Worm (Caenorhabditis elegans): Measurements from ENCODE around the gene T27A8.7.

DNA sequence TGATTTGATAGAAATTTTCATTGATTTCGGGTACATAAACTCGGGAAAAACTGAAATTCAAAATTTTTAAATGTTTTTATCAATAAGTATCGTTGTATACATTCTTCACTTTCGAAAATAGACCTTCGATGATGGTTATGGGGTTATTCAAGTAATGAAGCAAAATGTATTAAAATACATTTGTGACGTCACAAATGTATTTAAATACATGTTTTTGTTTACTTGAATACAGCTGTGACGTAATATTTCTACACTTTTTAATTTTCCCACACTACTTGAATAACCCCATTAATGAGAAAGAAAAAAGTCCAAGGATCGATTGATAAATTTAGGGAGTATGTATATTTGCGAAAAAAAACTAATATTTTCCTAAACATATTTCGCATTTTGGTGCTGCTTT is 12.6 kb downstream of the T27A8.7 start:
- no peak for TF ChIP-seq tra-4 (tag; optimal IDR thresholded peaks at IDR 0.05)
- TF ChIP-seq ceh-13 (GFP tag; optimal IDR thresholded peaks at IDR 0.05): no peak
- TF ChIP-seq hmg-4 (GFP tag; optimal IDR thresholded peaks at IDR 0.05): no peak
- no peak for TF ChIP-seq pes-1 (GFP tag; IDR thresholded peaks at IDR 0.05)
- no peak for TF ChIP-seq hmbx-1 (tag; optimal IDR thresholded peaks at IDR 0.05)
- TF ChIP-seq ama-1 (optimal IDR thresholded peaks at IDR 0.05): no peak
- TF ChIP-seq flt-1 (GFP tag; IDR thresholded peaks at IDR 0.05): no peak
- TF ChIP-seq F13C5.2 (tag; optimal IDR thresholded peaks at IDR 0.05): no peak
- no peak for TF ChIP-seq hnd-1 (tag; optimal IDR thresholded peaks at IDR 0.05)
- TF ChIP-seq tbx-37 (GFP tag; conservative IDR thresholded peaks at IDR 0.05): no peak
- no peak for TF ChIP-seq B0310.2 (tag; optimal IDR thresholded peaks at IDR 0.05)
- TF ChIP-seq scrt-1 (GFP tag; IDR thresholded peaks at IDR 0.05): no peak
- no peak for TF ChIP-seq ets-7 (tag; optimal IDR thresholded peaks at IDR 0.05)
- no peak for TF ChIP-seq sea-1 (GFP tag; conservative IDR thresholded peaks at IDR 0.05)

All from whole organism, early embryonic.